Fruit fly (Drosophila melanogaster): ENCODE results near the gene CG17906.

- TF ChIP-seq Myc (optimal IDR thresholded peaks at IDR 0.05), result no peak
- no peak for TF ChIP-seq psq (optimal IDR thresholded peaks at IDR 0.05)
- no peak for TF ChIP-seq Sin3A (optimal IDR thresholded peaks at IDR 0.05)
- no peak for TF ChIP-seq h (optimal IDR thresholded peaks at IDR 0.05)
- no peak for TF ChIP-seq ttk (optimal IDR thresholded peaks at IDR 0.05)
- TF ChIP-seq insv (optimal IDR thresholded peaks at IDR 0.05), result no peak
Measured at dm6 chr2L:8952194-8953037, 41.8 kb upstream of the CG17906 start.

Measured in Kc167 (cell line).